Fruit fly (Drosophila melanogaster): ENCODE results near the gene CG42481.

dm6 chr3L:13284308-13284707 lies 14.5 kb downstream of the CG42481 start:
- TF ChIP-seq Mnt (GFP tag; optimal IDR thresholded peaks at IDR 0.05), result no peak
- TF ChIP-seq cnc (optimal IDR thresholded peaks at IDR 0.05), result no peak
- TF ChIP-seq tj (GFP tag; optimal IDR thresholded peaks at IDR 0.05), result no peak
- TF ChIP-seq CG11617 (GFP tag; optimal IDR thresholded peaks at IDR 0.05), result no peak
- TF ChIP-seq pad (GFP tag; optimal IDR thresholded peaks at IDR 0.05), result no peak
- no peak for TF ChIP-seq cic (GFP tag; optimal IDR thresholded peaks at IDR 0.05)
- TF ChIP-seq CG1620 (GFP tag; optimal IDR thresholded peaks at IDR 0.05), result no peak
- TF ChIP-seq CG7101 (tag; optimal IDR thresholded peaks at IDR 0.05), result no peak
- no peak for TF ChIP-seq kay (GFP tag; ENCODE audit: borderline replicate concordance)
- no peak for TF ChIP-seq Crg-1 (GFP tag; optimal IDR thresholded peaks at IDR 0.05)
